Fruit fly (Drosophila melanogaster): ENCODE results near the gene SNF4Agamma.

The SNF4Agamma gene

dm6 chr3R:21187394-21188392 lies 47.2 kb downstream of the SNF4Agamma start (continued):
- TF ChIP-seq prd (optimal IDR thresholded peaks at IDR 0.05): no peak
- peak; percentile 53 for TF ChIP-seq prd (GFP tag; IDR thresholded peaks at IDR 0.05)
- peak; percentile 54; the same call in 1 of the 2 replicates for TF ChIP-seq klu (GFP tag; IDR thresholded peaks at IDR 0.05)
- TF ChIP-seq CG17328 (GFP tag; IDR thresholded peaks at IDR 0.05): 0 out of 2 replicates have a peak, but pooled peaks have one; percentile 29
- peak; percentile 45; the same call in 1 of the 3 replicates for TF ChIP-seq tgo (GFP tag; IDR thresholded peaks at IDR 0.05)
- peak; percentile 25 for TF ChIP-seq jumu (GFP tag; optimal IDR thresholded peaks at IDR 0.05)
- TF ChIP-seq Atf3 (GFP tag; optimal IDR thresholded peaks at IDR 0.05): peak; percentile 46
- peak; percentile 54 for TF ChIP-seq CG10543 (GFP tag; optimal IDR thresholded peaks at IDR 0.05)
- TF ChIP-seq lab (GFP tag; optimal IDR thresholded peaks at IDR 0.05): no peak
- TF ChIP-seq esg (GFP tag; conservative IDR thresholded peaks at IDR 0.05): peak; percentile 15; the same call in 1 of the 2 replicates
- no peak for TF ChIP-seq insv (GFP tag; optimal IDR thresholded peaks at IDR 0.05)
- TF ChIP-seq NFAT (GFP tag; IDR thresholded peaks at IDR 0.05): 0 out of 2 replicates have a peak, but pooled peaks have one; percentile 37
- peak; percentile 74 for TF ChIP-seq CG30403 (GFP tag; optimal IDR thresholded peaks at IDR 0.05)
- no peak for TF ChIP-seq ERR (GFP tag; optimal IDR thresholded peaks at IDR 0.05)
- peak; percentile 74 for TF ChIP-seq lmd (GFP tag; IDR thresholded peaks at IDR 0.05)
- TF ChIP-seq Neu2 (GFP tag; optimal IDR thresholded peaks at IDR 0.05; ENCODE audit: borderline replicate concordance): no peak
- peak; percentile 70 for TF ChIP-seq slbo (GFP tag; IDR thresholded peaks at IDR 0.05)
- TF ChIP-seq Trl (optimal IDR thresholded peaks at IDR 0.05): peak; percentile 44 to 54
- no peak for TF ChIP-seq Trl (GFP tag; optimal IDR thresholded peaks at IDR 0.05)
- TF ChIP-seq CG2199 (GFP tag; IDR thresholded peaks at IDR 0.05): peak; percentile 82; the same call in 1 of the 3 replicates
- no peak for TF ChIP-seq CG18764 (GFP tag; optimal IDR thresholded peaks at IDR 0.05)
- TF ChIP-seq CG12659 (GFP tag; optimal IDR thresholded peaks at IDR 0.05): peak; percentile 57
- TF ChIP-seq CG13775 (GFP tag; optimal IDR thresholded peaks at IDR 0.05): peak; percentile 1
- TF ChIP-seq vnd (GFP tag; IDR thresholded peaks at IDR 0.05; ENCODE audit: partially characterized antibody): no peak
- no peak for TF ChIP-seq CG14441 (GFP tag; IDR thresholded peaks at IDR 0.05)
- TF ChIP-seq tll (GFP tag; optimal IDR thresholded peaks at IDR 0.05): no peak
- TF ChIP-seq hb (GFP tag; IDR thresholded peaks at IDR 0.05; ENCODE audit: partially characterized antibody): no peak
- peak; percentile 37 for TF ChIP-seq zfh2 (GFP tag; optimal IDR thresholded peaks at IDR 0.05)
- TF ChIP-seq zen (tag; optimal IDR thresholded peaks at IDR 0.05): no peak
- TF ChIP-seq eve (GFP tag; optimal IDR thresholded peaks at IDR 0.05): peak in 1 of 2 experiments; percentile 62
- no peak for TF ChIP-seq Camta (GFP tag; optimal IDR thresholded peaks at IDR 0.05)
- TF ChIP-seq dati (GFP tag; IDR thresholded peaks at IDR 0.05): no peak
- TF ChIP-seq crol (GFP tag; IDR thresholded peaks at IDR 0.05): peak; percentile 79
- TF ChIP-seq HLH3B (GFP tag; IDR thresholded peaks at IDR 0.05): no peak
- TF ChIP-seq Dll (GFP tag; IDR thresholded peaks at IDR 0.05; ENCODE audit: partially characterized antibody): no peak
- no peak for TF ChIP-seq Taf1 (GFP tag; IDR thresholded peaks at IDR 0.05)
- TF ChIP-seq CG30020 (tag; optimal IDR thresholded peaks at IDR 0.05): no peak
- TF ChIP-seq inv (GFP tag; IDR thresholded peaks at IDR 0.05; ENCODE audit: partially characterized antibody): no peak
- TF ChIP-seq Usf (GFP tag; optimal IDR thresholded peaks at IDR 0.05): no peak
- no peak for TF ChIP-seq CG3065 (GFP tag; optimal IDR thresholded peaks at IDR 0.05)
- no peak for TF ChIP-seq CG31365 (tag; optimal IDR thresholded peaks at IDR 0.05)
- no peak for TF ChIP-seq ftz-f1 (GFP tag; optimal IDR thresholded peaks at IDR 0.05)
- TF ChIP-seq Dbx (GFP tag; IDR thresholded peaks at IDR 0.05): 0 out of 3 replicates have a peak, but pooled peaks have one; percentile 39
- TF ChIP-seq kah (GFP tag; optimal IDR thresholded peaks at IDR 0.05): no peak
- TF ChIP-seq H2.0 (GFP tag; IDR thresholded peaks at IDR 0.05): 0 out of 2 replicates have a peak, but pooled peaks have one; percentile 8
- TF ChIP-seq CG6272 (GFP tag; IDR thresholded peaks at IDR 0.05): no peak
- TF ChIP-seq chn (GFP tag; optimal IDR thresholded peaks at IDR 0.05): no peak
- TF ChIP-seq caup (GFP tag; optimal IDR thresholded peaks at IDR 0.05; ENCODE audit: severe bottlenecking): no peak
- TF ChIP-seq Fer3 (tag; optimal IDR thresholded peaks at IDR 0.05): peak; percentile 6
